Worm (Caenorhabditis elegans): ENCODE results near the gene Y75B7B.2.
A peak's percentile ranks its signal among the peaks of the same experiment; 100 is the strongest.

The Y75B7B.2 gene

ce11 chrV:1299232-1299631, 23.4 kb upstream of the Y75B7B.2 start, which contains the start of gene egl-2:
egl-2 (minus strand) TSS chrV:1299332.
- TF ChIP-seq ztf-4 (tag; optimal IDR thresholded peaks at IDR 0.05) (no peak), nhr-237 (tag; optimal IDR thresholded peaks at IDR 0.05) (no peak), snpc-4 (tag; optimal IDR thresholded peaks at IDR 0.05) (no peak), ztf-11 (tag; optimal IDR thresholded peaks at IDR 0.05) (no peak), grh-1 (GFP tag; IDR thresholded peaks at IDR 0.05) (no peak), nhr-76 (tag; optimal IDR thresholded peaks at IDR 0.05) (no peak), C04F5.9 (tag; optimal IDR thresholded peaks at IDR 0.05) (no peak), dpl-1 (GFP tag; optimal IDR thresholded peaks at IDR 0.05) (no peak), ceh-88 (GFP tag; IDR thresholded peaks at IDR 0.05) (no peak), nhr-11 (tag; optimal IDR thresholded peaks at IDR 0.05) (no peak), jun-1 (tag; optimal IDR thresholded peaks at IDR 0.05) (no peak), fos-1 (tag; optimal IDR thresholded peaks at IDR 0.05) (no peak), unc-86 (tag; optimal IDR thresholded peaks at IDR 0.05) (no peak), hlh-17 (GFP tag; optimal IDR thresholded peaks at IDR 0.05; ENCODE audit: borderline replicate concordance) (no peak), isw-1 (GFP tag; IDR thresholded peaks at IDR 0.05) (no peak)

DNA sequence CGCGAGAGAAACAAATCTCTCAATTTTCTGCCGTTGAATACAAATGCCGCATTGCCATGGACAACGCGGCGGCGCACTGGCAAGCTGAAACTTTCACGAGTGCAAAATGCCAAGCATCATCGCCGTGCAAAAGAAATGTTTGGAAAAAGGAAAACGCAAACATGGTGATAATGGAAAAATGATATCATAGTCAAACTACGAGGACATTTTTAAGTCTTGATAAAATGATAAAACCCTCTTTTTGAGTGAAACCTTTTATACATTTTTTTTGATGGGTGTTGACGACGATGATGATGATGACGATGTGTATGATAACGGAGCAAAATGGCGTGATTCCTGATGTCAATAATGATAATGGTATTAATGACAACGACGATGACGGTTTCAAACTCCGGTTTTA, 11.5 kb upstream of the Y75B7B.2 start:
- TF ChIP-seq unc-86 (tag; optimal IDR thresholded peaks at IDR 0.05), result no peak
- TF ChIP-seq efl-3 (GFP tag; optimal IDR thresholded peaks at IDR 0.05), result no peak
- no peak for TF ChIP-seq jun-1 (tag; optimal IDR thresholded peaks at IDR 0.05)
- no peak for TF ChIP-seq unc-130 (tag; optimal IDR thresholded peaks at IDR 0.05)
- TF ChIP-seq fkh-8 (tag; optimal IDR thresholded peaks at IDR 0.05), result peak; percentile 64
- no peak for TF ChIP-seq lsy-2 (tag; optimal IDR thresholded peaks at IDR 0.05)
- peak in 1 of 2 experiments; percentile 11 for TF ChIP-seq lin-35 (GFP tag; optimal IDR thresholded peaks at IDR 0.05)
- TF ChIP-seq skn-1 (tag; optimal IDR thresholded peaks at IDR 0.05), result no peak

DNA sequence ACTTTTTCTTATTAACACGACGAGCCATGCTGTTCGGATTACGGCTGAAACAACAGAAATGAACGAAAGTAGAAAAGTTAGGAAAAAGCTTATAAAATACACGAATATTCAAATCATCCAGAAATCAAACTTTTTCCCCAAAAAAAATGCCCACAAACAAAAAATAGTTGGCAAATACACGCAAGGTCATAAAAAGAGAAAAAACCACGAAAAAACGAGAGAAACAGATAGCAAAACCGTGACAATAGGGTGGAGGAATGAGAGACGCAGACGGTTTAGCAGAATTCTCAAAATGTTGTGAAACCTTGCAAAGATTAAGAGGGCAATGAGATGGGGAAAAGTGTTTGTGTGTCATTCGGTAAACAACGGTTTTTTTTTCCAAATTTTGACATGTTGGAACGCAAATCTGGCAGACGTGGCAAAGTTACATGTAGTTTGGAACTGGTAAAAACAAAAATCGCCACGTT, 9.9 kb upstream of the Y75B7B.2 start, which contains the start of gene tank-1:
Gene tank-1 (minus strand): TSS at position 51 of the 467 bp plus-strand sequence.
- TF ChIP-seq alr-1 (tag; optimal IDR thresholded peaks at IDR 0.05; ENCODE audit: borderline replicate concordance) (no peak), nhr-71 (tag; optimal IDR thresholded peaks at IDR 0.05) (peak; percentile 47), skn-1 (tag; optimal IDR thresholded peaks at IDR 0.05) (peak; percentile 69), irx-1 (tag; optimal IDR thresholded peaks at IDR 0.05) (peak; percentile 25), nhr-84 (tag; optimal IDR thresholded peaks at IDR 0.05) (no peak), nhr-85 (tag) (peak; percentile 57), pag-3 (tag; optimal IDR thresholded peaks at IDR 0.05; ENCODE audit: borderline replicate concordance, insufficient read depth) (peak; percentile 19), sup-37 (GFP tag; optimal IDR thresholded peaks at IDR 0.05) (no peak), nhr-237 (tag; optimal IDR thresholded peaks at IDR 0.05) (peak; percentile 61), lin-35 (GFP tag; optimal IDR thresholded peaks at IDR 0.05) (peak; percentile 10 to 44), swsn-7 (tag; optimal IDR thresholded peaks at IDR 0.05) (peak; percentile 12), nhr-20 (tag; optimal IDR thresholded peaks at IDR 0.05) (peak; percentile 41), efl-1 (optimal IDR thresholded peaks at IDR 0.05) (peak in 1 of 2 experiments; percentile 66), efl-1 (GFP tag; optimal IDR thresholded peaks at IDR 0.05 in 1 of 2) (peak; percentile 37), ceh-82 (tag; optimal IDR thresholded peaks at IDR 0.05) (peak in 1 of 3 experiments; percentile 55), ama-1 (optimal IDR thresholded peaks at IDR 0.05) (no peak), tbx-2 (tag; optimal IDR thresholded peaks at IDR 0.05) (no peak), unc-98 (GFP tag; IDR thresholded peaks at IDR 0.05) (no peak), dpl-1 (GFP tag; optimal IDR thresholded peaks at IDR 0.05) (peak in 2 of 3 experiments; percentile 5 to 23), rnt-1 (tag; optimal IDR thresholded peaks at IDR 0.05) (peak; percentile 50), zip-4 (GFP tag; optimal IDR thresholded peaks at IDR 0.05) (no peak), snu-23 (GFP tag; optimal IDR thresholded peaks at IDR 0.05) (peak; percentile 62), C16A3.4 (tag; optimal IDR thresholded peaks at IDR 0.05) (no peak), F16B12.6 (tag; optimal IDR thresholded peaks at IDR 0.05) (no peak), elt-3 (tag; optimal IDR thresholded peaks at IDR 0.05) (peak in 1 of 6 experiments; percentile 47), lin-14 (GFP tag; optimal IDR thresholded peaks at IDR 0.05) (peak; percentile 90)

Data from whole organism, L1 larva.